Worm (Caenorhabditis elegans) whole organism, young adult: ENCODE data around the gene K12H6.10.

ENCODE experiments used
- F10E7.11 ChIP-seq: sonication (generic microtip); optimal IDR thresholded peaks from 2 replicates; lab custom pipeline; 2017; ENCODE audit warnings: mild to moderate bottlenecking, missing genetic modification characterization, moderate library complexity, missing compliant biosample characterization
- T07F8.4 ChIP-seq: sonication (generic microtip); optimal IDR thresholded peaks from 2 replicates; lab custom pipeline; 2016; ENCODE audit warnings: mild to moderate bottlenecking, missing genetic modification characterization, moderate library complexity, missing compliant biosample characterization
- ets-4 ChIP-seq: fragments of 200-800 bp; sonication (Bioruptor generic); optimal IDR thresholded peaks from 2 replicates; lab custom pipeline; 2018; ENCODE audit warnings: mild to moderate bottlenecking, missing genetic modification characterization, missing compliant biosample characterization
- rpc-1 ChIP-seq, 2 experiments: fragments of 150-350 bp in 1 of 2; sonication (generic microtip) in 1 of 2; optimal IDR thresholded peaks; 2 replicates each; lab custom pipeline; 2014 to 2018; ENCODE audit warnings: missing biosample characterization in 1 of 2, missing genetic modification characterization in 1 of 2, missing genetic modification reagents in 1 of 2, missing genotype in 1 of 2
- snpc-4 ChIP-seq, 5 experiments: fragments of 150-350 bp in 1 of 5; sonication (generic microtip) in 4 of 5; optimal IDR thresholded peaks; 2 replicates each; lab custom pipeline; 2014 to 2018; ENCODE audit warnings: missing genetic modification characterization in 5 of 5, missing biosample characterization in 3 of 5, antibody characterized with exemption in 2 of 5, mild to moderate bottlenecking in 2 of 5, missing compliant biosample characterization in 2 of 5, missing genotype in 2 of 5, moderate library complexity in 2 of 5, missing genetic modification reagents in 1 of 5

DNA sequence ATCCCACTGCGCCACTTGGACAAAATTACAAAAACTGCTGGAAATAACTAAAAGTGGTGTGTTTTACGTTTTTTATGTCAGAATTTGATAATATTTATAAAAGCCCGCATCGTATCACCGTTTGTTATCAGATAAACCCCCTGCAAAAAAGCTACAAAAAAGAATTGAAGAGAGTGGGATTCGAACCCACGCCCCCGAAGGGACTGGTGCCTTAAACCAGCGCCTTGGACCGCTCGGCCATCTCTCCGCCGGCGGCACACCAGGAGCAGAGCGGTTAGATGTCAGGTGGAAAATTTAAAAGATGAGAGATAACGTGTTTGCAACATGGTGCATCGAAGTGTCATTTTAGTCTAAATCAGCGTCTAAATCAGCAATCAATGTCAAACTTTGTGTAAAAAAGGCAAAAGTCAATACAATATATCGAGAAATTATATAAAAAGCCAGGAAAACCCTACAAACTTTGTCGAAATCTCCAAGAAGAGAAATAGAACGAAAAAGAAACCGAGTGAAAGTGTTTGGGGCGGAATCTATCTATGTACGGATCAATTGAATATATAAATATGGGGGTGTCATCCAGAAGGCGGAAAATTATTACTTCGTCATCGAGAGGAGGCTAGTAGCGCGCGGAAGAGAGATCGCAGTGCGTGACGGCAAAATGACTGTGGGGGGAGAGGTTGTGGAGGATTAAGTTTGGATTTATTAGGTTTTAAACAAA, 38.9 kb downstream of the K12H6.10 start:
- TF ChIP-seq rpc-1 (optimal IDR thresholded peaks at IDR 0.05; lab: Kevin White, UChicago), result peak; percentile 63
- peak; percentile 78 for TF ChIP-seq rpc-1 (tag; optimal IDR thresholded peaks at IDR 0.05; lab: Kevin White, UChicago)
- no peak for TF ChIP-seq ets-4
- no peak for TF ChIP-seq F10E7.11 (tag; lab: Kevin White, UChicago)
- TF ChIP-seq T07F8.4 (tag; lab: Kevin White, UChicago), result no peak
- TF ChIP-seq snpc-4 (GFP tag; optimal IDR thresholded peaks at IDR 0.05; lab: Kevin White, UChicago), result no peak
- no peak for TF ChIP-seq snpc-4 (tag; optimal IDR thresholded peaks at IDR 0.05; lab: Kevin White, UChicago)
